Fruit fly (Drosophila melanogaster): Measurements from ENCODE around the gene CG42327.
A peak's percentile ranks its signal among the peaks of the same experiment; 100 is the strongest.

Gene CG42327

DNA sequence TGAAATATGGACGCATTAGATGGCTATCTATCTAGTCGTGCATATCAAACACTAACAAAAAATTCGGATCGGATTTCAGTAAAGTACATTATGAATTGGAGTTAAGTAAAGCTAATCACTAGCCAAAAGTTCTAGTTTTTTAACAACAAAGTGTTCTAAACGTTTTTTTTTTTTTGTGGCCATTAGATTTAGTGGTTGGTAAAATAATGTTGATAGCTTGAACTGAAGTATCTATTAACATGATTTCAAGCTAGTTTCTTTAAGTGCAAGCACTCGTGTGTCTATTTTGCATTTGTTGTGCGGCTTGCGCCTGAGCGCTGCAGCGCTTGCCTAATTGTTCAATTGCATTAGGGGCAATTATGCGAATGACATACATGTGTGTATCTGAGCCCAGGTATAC, 6.7 kb downstream of the CG42327 start (continued):
- TF ChIP-seq CG7839 (tag; optimal IDR thresholded peaks at IDR 0.05) (peak; percentile 6), crp (GFP tag; optimal IDR thresholded peaks at IDR 0.05) (no peak), H2.0 (GFP tag; IDR thresholded peaks at IDR 0.05) (no peak), hbn (GFP tag; IDR thresholded peaks at IDR 0.05; ENCODE audit: partially characterized antibody) (no peak), PHDP (tag; optimal IDR thresholded peaks at IDR 0.05) (peak; percentile 2), esg (GFP tag; conservative IDR thresholded peaks at IDR 0.05) (0 out of 2 replicates have a peak, but pooled peaks have one; percentile 6), unpg (GFP tag; optimal IDR thresholded peaks at IDR 0.05) (no peak), caup (GFP tag; optimal IDR thresholded peaks at IDR 0.05; ENCODE audit: severe bottlenecking) (no peak), gem (tag; optimal IDR thresholded peaks at IDR 0.05) (peak; percentile 41), CG4424 (GFP tag; optimal IDR thresholded peaks at IDR 0.05) (no peak), CG4820 (GFP tag; optimal IDR thresholded peaks at IDR 0.05) (no peak), CoRest (tag; optimal IDR thresholded peaks at IDR 0.05) (peak; percentile 3), Med (GFP tag) (peak; percentile 39), CrebB (tag; optimal IDR thresholded peaks at IDR 0.05) (no peak), Sin3A (optimal IDR thresholded peaks at IDR 0.05) (no peak), phol (tag; optimal IDR thresholded peaks at IDR 0.05) (peak; percentile 11), CG9876 (GFP tag; optimal IDR thresholded peaks at IDR 0.05) (no peak), unc-4 (GFP tag; IDR thresholded peaks at IDR 0.05; ENCODE audit: partially characterized antibody) (no peak)

DNA sequence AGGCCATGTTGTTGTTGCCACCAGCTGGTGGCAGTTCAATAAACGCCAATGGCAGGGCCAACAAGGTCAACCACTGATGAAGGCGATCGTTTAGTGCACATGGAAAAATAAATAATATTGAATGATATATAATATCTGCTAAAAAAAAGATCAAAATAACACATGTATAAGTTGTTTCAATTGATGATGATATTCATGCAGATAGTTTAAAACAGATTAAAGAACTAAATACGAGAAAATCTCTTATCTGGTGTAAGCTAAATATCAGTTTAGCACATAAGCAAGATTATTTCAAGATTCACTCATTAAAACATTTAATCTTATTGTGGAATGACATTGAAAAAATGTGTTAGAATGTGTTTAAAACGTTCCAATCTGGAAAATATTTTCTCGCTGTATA, 7.5 kb downstream of the CG42327 start:
- TF ChIP-seq Hr51 (GFP tag; optimal IDR thresholded peaks at IDR 0.05) (peak in 1 of 2 experiments; percentile 83), Fer1 (GFP tag; optimal IDR thresholded peaks at IDR 0.05) (peak; percentile 45), Ets65A (GFP tag) (no peak), kah (GFP tag; optimal IDR thresholded peaks at IDR 0.05) (peak; percentile 8), CG31224 (GFP tag; IDR thresholded peaks at IDR 0.05) (no peak), cad (GFP tag; optimal IDR thresholded peaks at IDR 0.05) (no peak), CG2875 (GFP tag; optimal IDR thresholded peaks at IDR 0.05) (peak; percentile 19), prd (optimal IDR thresholded peaks at IDR 0.05) (no peak), prd (GFP tag; IDR thresholded peaks at IDR 0.05) (peak; percentile 34; the same call in 1 of the 3 replicates), bowl (GFP tag; IDR thresholded peaks at IDR 0.05) (no peak), sisA (GFP tag; IDR thresholded peaks at IDR 0.05) (peak; percentile 35; the same call in 1 of the 2 replicates), zen2 (GFP tag; IDR thresholded peaks at IDR 0.05; ENCODE audit: partially characterized antibody) (no peak), CG13424 (tag; optimal IDR thresholded peaks at IDR 0.05) (peak; percentile 65), CG15601 (tag; optimal IDR thresholded peaks at IDR 0.05) (peak; percentile 19), Dll (GFP tag; IDR thresholded peaks at IDR 0.05; ENCODE audit: partially characterized antibody) (no peak), CG1792 (GFP tag; optimal IDR thresholded peaks at IDR 0.05) (no peak), tgo (GFP tag; IDR thresholded peaks at IDR 0.05) (peak; percentile 39; the same call in 1 of the 3 replicates), CG12071 (GFP tag; optimal IDR thresholded peaks at IDR 0.05) (peak; percentile 12), Deaf1 (tag; optimal IDR thresholded peaks at IDR 0.05) (peak; percentile 12), B-H2 (GFP tag; optimal IDR thresholded peaks at IDR 0.05) (no peak), tll (GFP tag; optimal IDR thresholded peaks at IDR 0.05) (no peak), ara (GFP tag; IDR thresholded peaks at IDR 0.05) (no peak), Ssrp (tag; optimal IDR thresholded peaks at IDR 0.05) (peak; percentile 35), TFAM (GFP tag; optimal IDR thresholded peaks at IDR 0.05) (no peak), gsb-n (tag; optimal IDR thresholded peaks at IDR 0.05) (peak; percentile 12), CG1233 (GFP tag; optimal IDR thresholded peaks at IDR 0.05) (peak; percentile 31), CG10267 (tag; optimal IDR thresholded peaks at IDR 0.05) (peak; percentile 34), CG10959 (GFP tag; IDR thresholded peaks at IDR 0.05) (no peak), CG9797 (GFP tag; optimal IDR thresholded peaks at IDR 0.05) (no peak), dmrt99B (tag; optimal IDR thresholded peaks at IDR 0.05) (peak; percentile 82), NC2β (GFP tag; optimal IDR thresholded peaks at IDR 0.05) (no peak), CG12155 (GFP tag; optimal IDR thresholded peaks at IDR 0.05) (no peak)
